Fruit fly (Drosophila melanogaster) whole organism, embryonic: Measurements from ENCODE around the gene wds.

Source experiments
- B-H2 ChIP-seq: fragments of 200-800 bp; sonication (Bioruptor generic); optimal IDR thresholded peaks from 2 replicates; lab custom pipeline; 2018; ENCODE audit warnings: missing biosample characterization, mild to moderate bottlenecking, missing genetic modification characterization
- BEAF-32 ChIP-seq: fragments of 200-800 bp; sonication (Bioruptor generic); optimal IDR thresholded peaks from 3 replicates; lab custom pipeline; 2017; ENCODE audit warnings: missing biosample characterization, missing genetic modification characterization, mild to moderate bottlenecking, moderate library complexity, missing genetic modification reagents
- CG10543 ChIP-seq: fragments of 200-800 bp; sonication (Bioruptor generic); optimal IDR thresholded peaks from 3 replicates; lab custom pipeline; 2017; ENCODE audit warnings: missing biosample characterization, mild to moderate bottlenecking, missing genetic modification characterization, moderate library complexity
- CG10959 ChIP-seq: fragments of 200-800 bp; sonication (Bioruptor generic); IDR thresholded peaks from 2 replicates; pipeline ENCODE4 v1.3.6; 2022; ENCODE audit warnings: missing biosample characterization, missing genetic modification characterization
- CG11723 ChIP-seq: fragments of 200-800 bp; sonication (Bioruptor generic); optimal IDR thresholded peaks from 2 replicates; lab custom pipeline; 2017; ENCODE audit warnings: missing biosample characterization, mild to moderate bottlenecking, missing genetic modification characterization
- CG13123 ChIP-seq: fragments of 200-800 bp; sonication (Bioruptor generic); optimal IDR thresholded peaks from 2 replicates; lab custom pipeline; 2016; ENCODE audit warnings: missing biosample characterization, missing genetic modification characterization
- CG14441 ChIP-seq: fragments of 200-800 bp; sonication (Bioruptor generic); IDR thresholded peaks from 2 replicates; pipeline ENCODE4 v1.3.6; 2022; ENCODE audit warnings: missing biosample characterization, missing genetic modification characterization
- CG15011 ChIP-seq: fragments of 200-800 bp; sonication (Bioruptor generic); optimal IDR thresholded peaks from 3 replicates; lab custom pipeline; 2018; ENCODE audit warnings: missing biosample characterization, mild to moderate bottlenecking, missing genetic modification characterization
- CG16779 ChIP-seq: fragments of 200-800 bp; sonication (Bioruptor generic); IDR thresholded peaks from 2 replicates; pipeline ENCODE4 v1.3.6; 2022; ENCODE audit warnings: missing biosample characterization, missing genetic modification characterization
- CG17361 ChIP-seq: fragments of 200-800 bp; sonication (Bioruptor generic); IDR thresholded peaks from 3 replicates; pipeline ENCODE4 v1.3.6; 2022; ENCODE audit warnings: missing biosample characterization, missing genetic modification characterization
- CG18619 ChIP-seq: fragments of 200-800 bp; sonication (Bioruptor generic); optimal IDR thresholded peaks from 3 replicates; lab custom pipeline; 2017; ENCODE audit warnings: missing biosample characterization, mild to moderate bottlenecking, missing genetic modification characterization
- CG30403 ChIP-seq: fragments of 200-800 bp; sonication (Bioruptor generic); optimal IDR thresholded peaks from 3 replicates; lab custom pipeline; 2016; ENCODE audit warnings: missing biosample characterization, missing genetic modification characterization
- CG32772 ChIP-seq: fragments of 200-800 bp; sonication (Bioruptor generic); IDR thresholded peaks from 2 replicates; pipeline ENCODE4 v1.3.6; 2022; ENCODE audit warnings: missing biosample characterization, missing genetic modification characterization
- CG3407 ChIP-seq: fragments of 200-800 bp; sonication (Bioruptor generic); optimal IDR thresholded peaks from 2 replicates; lab custom pipeline; 2018; ENCODE audit warnings: missing biosample characterization, mild to moderate bottlenecking, missing genetic modification characterization
- CG6254 ChIP-seq: fragments of 200-800 bp; sonication (Bioruptor generic); optimal IDR thresholded peaks from 3 replicates; lab custom pipeline; 2017; ENCODE audit warnings: mild to moderate bottlenecking, missing biosample characterization, missing genetic modification reagents, missing genetic modification characterization
- CG7271 ChIP-seq: fragments of 200-800 bp; sonication (Bioruptor generic); optimal IDR thresholded peaks from 2 replicates; lab custom pipeline; 2018; ENCODE audit warnings: missing biosample characterization, mild to moderate bottlenecking, missing genetic modification characterization, moderate library complexity
- CG7963 ChIP-seq: fragments of 200-800 bp; sonication (Bioruptor generic); IDR thresholded peaks from 3 replicates; pipeline ENCODE4 v1.3.6; 2022; ENCODE audit warnings: missing biosample characterization, missing genetic modification characterization; ENCODE audit not compliant: partially characterized antibody
- CG7987 ChIP-seq: fragments of 200-800 bp; sonication (Bioruptor generic); optimal IDR thresholded peaks from 2 replicates; lab custom pipeline; 2018; ENCODE audit warnings: missing biosample characterization, mild to moderate bottlenecking, missing genetic modification characterization, moderate library complexity
- CG9437 ChIP-seq: fragments of 200-800 bp; sonication (Bioruptor generic); optimal IDR thresholded peaks from 2 replicates; lab custom pipeline; 2018; ENCODE audit warnings: missing biosample characterization, mild to moderate bottlenecking, missing genetic modification characterization
- Camta ChIP-seq: fragments of 200-800 bp; sonication (Bioruptor generic); optimal IDR thresholded peaks from 2 replicates; lab custom pipeline; 2016; ENCODE audit warnings: missing biosample characterization, missing genetic modification characterization
- D ChIP-seq, 2 experiments: fragments of 200-800 bp in 1 of 2; fragments of >200 bp in 1 of 2; sonication (Bioruptor generic) in 1 of 2; optimal IDR thresholded peaks; 2 replicates in 1 of 2; 3 replicates in 1 of 2; lab custom pipeline; 2017; ENCODE audit warnings: mild to moderate bottlenecking in 1 of 2, missing biosample characterization in 1 of 2, missing genetic modification characterization in 1 of 2, missing genetic modification reagents in 1 of 2
- HmgZ ChIP-seq: fragments of 200-800 bp; sonication (Bioruptor generic); optimal IDR thresholded peaks from 2 replicates; lab custom pipeline; 2018; ENCODE audit warnings: missing biosample characterization, mild to moderate bottlenecking, missing genetic modification characterization
- MESR4 ChIP-seq: fragments of 200-800 bp; sonication (Bioruptor generic); optimal IDR thresholded peaks from 2 replicates; lab custom pipeline; 2018; ENCODE audit warnings: missing biosample characterization, mild to moderate bottlenecking, missing genetic modification characterization, moderate library complexity
- Meics ChIP-seq: fragments of 200-800 bp; sonication (Bioruptor generic); optimal IDR thresholded peaks from 2 replicates; lab custom pipeline; 2017; ENCODE audit warnings: missing biosample characterization, mild to moderate bottlenecking, missing genetic modification characterization
- NC2β ChIP-seq: fragments of 200-800 bp; sonication (Bioruptor generic); optimal IDR thresholded peaks from 2 replicates; lab custom pipeline; 2016; ENCODE audit warnings: missing biosample characterization, missing genetic modification characterization
- Oaz ChIP-seq: fragments of 200-800 bp; sonication (Bioruptor generic); IDR thresholded peaks from 2 replicates; pipeline ENCODE4 v1.3.6; 2022; ENCODE audit warnings: missing biosample characterization, missing genetic modification characterization
- Oli ChIP-seq: fragments of 200-800 bp; sonication (Bioruptor generic); optimal IDR thresholded peaks from 2 replicates; lab custom pipeline; 2018; ENCODE audit warnings: missing biosample characterization, mild to moderate bottlenecking, missing genetic modification characterization, moderate library complexity
- Rfx ChIP-seq: fragments of 200-800 bp; sonication (Bioruptor generic); IDR thresholded peaks from 2 replicates; pipeline ENCODE4 v1.3.6; 2022; ENCODE audit warnings: missing biosample characterization, missing genetic modification characterization
- Sin3A ChIP-seq: fragments of >200 bp; optimal IDR thresholded peaks from 2 replicates; lab custom pipeline; 2018
- Spps ChIP-seq: fragments of 200-800 bp; sonication (Bioruptor generic); optimal IDR thresholded peaks from 2 replicates; lab custom pipeline; 2018; ENCODE audit warnings: missing biosample characterization, mild to moderate bottlenecking, missing genetic modification characterization
- Sry-β ChIP-seq: fragments of 200-800 bp; sonication (Bioruptor generic); optimal IDR thresholded peaks from 2 replicates; lab custom pipeline; 2018; ENCODE audit warnings: missing biosample characterization, mild to moderate bottlenecking, missing genetic modification characterization, moderate library complexity
- TFAM ChIP-seq: fragments of 200-800 bp; sonication (Bioruptor generic); optimal IDR thresholded peaks from 2 replicates; lab custom pipeline; 2017; ENCODE audit warnings: missing biosample characterization, missing genetic modification characterization, inconsistent platforms
- Usf ChIP-seq: fragments of 200-800 bp; sonication (Bioruptor generic); optimal IDR thresholded peaks from 2 replicates; lab custom pipeline; 2017; ENCODE audit warnings: missing genotype, missing biosample characterization, missing genetic modification characterization
- cg ChIP-seq: fragments of 200-800 bp; sonication (Bioruptor generic); optimal IDR thresholded peaks from 3 replicates; lab custom pipeline; 2019; ENCODE audit warnings: missing biosample characterization, mild to moderate bottlenecking, missing genetic modification characterization, moderate library complexity
- chm ChIP-seq: fragments of 200-800 bp; sonication (Bioruptor generic); IDR thresholded peaks from 2 replicates; pipeline ENCODE4 v1.3.6; 2022; ENCODE audit warnings: missing biosample characterization, missing genetic modification characterization
- croc ChIP-seq: fragments of 200-800 bp; sonication (Bioruptor generic); conservative IDR thresholded peaks from 3 replicates; pipeline ENCODE4 v1.3.6; 2022; ENCODE audit warnings: missing biosample characterization, missing genetic modification characterization
- dati ChIP-seq: fragments of 200-800 bp; sonication (Bioruptor generic); IDR thresholded peaks from 2 replicates; pipeline ENCODE4 v1.3.6; 2022; ENCODE audit warnings: missing biosample characterization, missing genetic modification characterization
- eyg ChIP-seq: fragments of 200-800 bp; sonication (Bioruptor generic); optimal IDR thresholded peaks from 3 replicates; lab custom pipeline; 2016; ENCODE audit warnings: missing biosample characterization, missing genetic modification characterization
- fru ChIP-seq: fragments of >200 bp; optimal IDR thresholded peaks from 2 replicates; lab custom pipeline; 2017
- ind ChIP-seq: fragments of 200-800 bp; sonication (Bioruptor generic); optimal IDR thresholded peaks from 3 replicates; lab custom pipeline; 2016; ENCODE audit warnings: missing biosample characterization, missing genetic modification characterization
- lilli ChIP-seq: fragments of 200-800 bp; sonication (Bioruptor generic); optimal IDR thresholded peaks from 3 replicates; lab custom pipeline; 2016; ENCODE audit warnings: missing biosample characterization, missing genetic modification characterization
- nmo ChIP-seq: fragments of 200-800 bp; sonication (Bioruptor generic); optimal IDR thresholded peaks from 2 replicates; lab custom pipeline; 2018; ENCODE audit warnings: missing biosample characterization, mild to moderate bottlenecking, missing genetic modification characterization, moderate library complexity
- oc ChIP-seq: fragments of 200-800 bp; sonication (Bioruptor generic); optimal IDR thresholded peaks from 2 replicates; lab custom pipeline; 2018; ENCODE audit warnings: missing biosample characterization, mild to moderate bottlenecking, missing genetic modification characterization, moderate library complexity
- pan ChIP-seq, 4 experiments: fragments of >200 bp in 3 of 4; fragments of 200-800 bp in 1 of 4; sonication (Bioruptor generic) in 1 of 4; optimal IDR thresholded peaks in 3 of 4; IDR thresholded peaks in 1 of 4; 2 replicates each; pipeline versions ENCODE4 v1.3.6 to Lab custom; 2017 to 2022; ENCODE audit warnings: missing biosample characterization in 2 of 4, missing genetic modification characterization in 2 of 4, mixed read lengths in 1 of 4
- pita ChIP-seq: fragments of 200-800 bp; sonication (Bioruptor generic); optimal IDR thresholded peaks from 2 replicates; lab custom pipeline; 2017; ENCODE audit warnings: missing biosample characterization, mild to moderate bottlenecking, missing genetic modification characterization
- prd ChIP-seq, 3 experiments: fragments of >200 bp in 2 of 3; fragments of 200-800 bp in 1 of 3; sonication (Bioruptor generic) in 1 of 3; optimal IDR thresholded peaks in 2 of 3; IDR thresholded peaks in 1 of 3; 2 replicates in 2 of 3; 3 replicates in 1 of 3; pipeline versions ENCODE4 v1.3.6 to Lab custom; 2017 to 2022; ENCODE audit warnings: missing biosample characterization in 1 of 3, missing genetic modification characterization in 1 of 3
- pzg ChIP-seq: fragments of 200-800 bp; sonication (Bioruptor generic); optimal IDR thresholded peaks from 3 replicates; lab custom pipeline; 2018; ENCODE audit warnings: missing biosample characterization, mild to moderate bottlenecking, missing genetic modification characterization, moderate library complexity
- stwl ChIP-seq: fragments of 200-800 bp; sonication (Bioruptor generic); optimal IDR thresholded peaks from 3 replicates; lab custom pipeline; 2018; ENCODE audit warnings: missing biosample characterization, mild to moderate bottlenecking, missing genetic modification characterization, moderate library complexity
- trem ChIP-seq: fragments of 200-800 bp; optimal IDR thresholded peaks from 3 replicates; lab custom pipeline; 2019; ENCODE audit warnings: missing biosample characterization, mild to moderate bottlenecking, missing genetic modification characterization, moderate library complexity

wds gene

dm6 chrX:2593753-2594096, 7.9 kb downstream of the wds start (continued):
- TF ChIP-seq CG3407 (GFP tag; lab: Kevin White, UChicago) (peak; percentile 63), CG18619 (GFP tag; lab: Kevin White, UChicago) (peak; percentile 87), HmgZ (tag; lab: Kevin White, UChicago) (peak; percentile 95), CG16779 (GFP tag; lab: Robert Waterston, UW) (peak; percentile 94), B-H2 (GFP tag; lab: Kevin White, UChicago) (peak; percentile 35), CG10543 (GFP tag; lab: Kevin White, UChicago) (peak; percentile 79), chm (GFP tag; lab: Robert Waterston, UW) (peak; percentile 86; the same call in 1 of the 2 replicates), prd (optimal IDR thresholded peaks at IDR 0.05; lab: Kevin White, UChicago) (no peak), prd (GFP tag; IDR thresholded peaks at IDR 0.05; lab: Robert Waterston, UW) (peak; percentile 96), CG7271 (tag; lab: Kevin White, UChicago) (no peak), trem (tag; lab: Kevin White, UChicago) (peak; percentile 14), Spps (tag; lab: Kevin White, UChicago) (peak; percentile 39), dati (GFP tag; lab: Robert Waterston, UW) (peak; percentile 78), cg (no peak), CG32772 (GFP tag; lab: Robert Waterston, UW) (peak; percentile 93), BEAF-32 (GFP tag; lab: Kevin White, UChicago) (no peak), Usf (GFP tag; lab: Kevin White, UChicago) (peak; percentile 82), CG11723 (GFP tag; lab: Kevin White, UChicago) (peak; percentile 78), pan (optimal IDR thresholded peaks at IDR 0.05; lab: Kevin White, UChicago) (no peak), pan (GFP tag; optimal IDR thresholded peaks at IDR 0.05 in 1 of 2, IDR thresholded peaks at IDR 0.05 in 1 of 2) (peak in 1 of 2 experiments; percentile 96), CG15011 (GFP tag; lab: Kevin White, UChicago) (peak; percentile 78), CG14441 (GFP tag; lab: Robert Waterston, UW) (peak; percentile 96), Sin3A (lab: Kevin White, UChicago) (no peak), fru (no peak), D (optimal IDR thresholded peaks at IDR 0.05; lab: Kevin White, UChicago) (no peak), D (GFP tag; optimal IDR thresholded peaks at IDR 0.05; lab: Kevin White, UChicago) (peak; percentile 69), CG9437 (peak; percentile 58), Sry-β (no peak), CG10959 (GFP tag; lab: Robert Waterston, UW) (peak; percentile 86), CG7963 (GFP tag; lab: Robert Waterston, UW) (no peak), oc (tag; lab: Kevin White, UChicago) (no peak), Camta (peak; percentile 86), CG13123 (GFP tag; lab: Kevin White, UChicago) (peak; percentile 80)

dm6 chrX:2603851-2604505, 18.2 kb downstream of the wds start, which contains the start of the genes Klp3A and Zw10:
Gene Klp3A (minus strand): TSS chrX:2604052.
Gene Zw10 (plus strand): TSS chrX:2604197.
- no peak for TF ChIP-seq ind (GFP tag; lab: Kevin White, UChicago)
- peak; percentile 35 for TF ChIP-seq pzg (GFP tag; lab: Kevin White, UChicago)
- no peak for TF ChIP-seq Oli (tag; lab: Kevin White, UChicago)
- no peak for TF ChIP-seq Oaz (GFP tag; lab: Robert Waterston, UW)
- no peak for TF ChIP-seq CG17361 (GFP tag; lab: Robert Waterston, UW)
- TF ChIP-seq Meics (GFP tag; lab: Kevin White, UChicago), result no peak
- TF ChIP-seq lilli (GFP tag; lab: Kevin White, UChicago), result peak; percentile 45
- TF ChIP-seq NC2β (GFP tag; lab: Kevin White, UChicago), result no peak
- TF ChIP-seq CG6254 (GFP tag; lab: Kevin White, UChicago), result no peak
- TF ChIP-seq TFAM (GFP tag; lab: Kevin White, UChicago), result no peak
- no peak for TF ChIP-seq CG7987 (GFP tag; lab: Kevin White, UChicago)
- peak; percentile 41 for TF ChIP-seq nmo (GFP tag; lab: Kevin White, UChicago)
- peak; percentile 34 for TF ChIP-seq stwl (tag; lab: Kevin White, UChicago)
- no peak for TF ChIP-seq croc
- TF ChIP-seq CG30403 (GFP tag; lab: Kevin White, UChicago), result peak; percentile 30
- peak; percentile 28; the same call in 1 of the 2 replicates for TF ChIP-seq Rfx (GFP tag; lab: Robert Waterston, UW)
- TF ChIP-seq eyg, result no peak
- no peak for TF ChIP-seq pita (GFP tag; lab: Kevin White, UChicago)
- peak; percentile 26 for TF ChIP-seq MESR4 (GFP tag; lab: Kevin White, UChicago)
